Fruit fly (Drosophila melanogaster) whole organism, embryonic: Measurements from ENCODE around the gene sdk.

Experiments
- BtbVII ChIP-seq: fragments of 200-800 bp; sonication (Bioruptor generic); optimal IDR thresholded peaks from 3 replicates; lab custom pipeline; 2017; ENCODE audit warnings: missing biosample characterization, mild to moderate bottlenecking, missing genetic modification characterization
- CG10979 ChIP-seq: fragments of 200-800 bp; sonication (Bioruptor generic); optimal IDR thresholded peaks from 2 replicates; lab custom pipeline; 2018; ENCODE audit warnings: missing biosample characterization, mild to moderate bottlenecking, missing genetic modification characterization, moderate library complexity
- CG11723 ChIP-seq: fragments of 200-800 bp; sonication (Bioruptor generic); optimal IDR thresholded peaks from 2 replicates; lab custom pipeline; 2017; ENCODE audit warnings: missing biosample characterization, mild to moderate bottlenecking, missing genetic modification characterization
- CG12155 ChIP-seq: fragments of 200-800 bp; sonication (Bioruptor generic); optimal IDR thresholded peaks from 3 replicates; lab custom pipeline; 2016; ENCODE audit warnings: missing biosample characterization, missing genetic modification characterization
- CG12391 ChIP-seq: fragments of 200-800 bp; sonication (Bioruptor generic); optimal IDR thresholded peaks from 3 replicates; lab custom pipeline; 2018; ENCODE audit warnings: missing biosample characterization, mild to moderate bottlenecking, missing genetic modification characterization, moderate library complexity
- CG12942 ChIP-seq: fragments of 200-800 bp; sonication (Bioruptor generic); optimal IDR thresholded peaks from 3 replicates; lab custom pipeline; 2016; ENCODE audit warnings: missing biosample characterization, missing genetic modification characterization
- CG14965 ChIP-seq: fragments of 200-800 bp; sonication (Bioruptor generic); optimal IDR thresholded peaks from 2 replicates; lab custom pipeline; 2016; ENCODE audit warnings: missing biosample characterization, missing genetic modification characterization, borderline replicate concordance
- CG17829 ChIP-seq: fragments of 200-800 bp; optimal IDR thresholded peaks from 2 replicates; lab custom pipeline; 2019; ENCODE audit warnings: missing biosample characterization, mild to moderate bottlenecking, missing genetic modification characterization, moderate library complexity
- CG2712 ChIP-seq: fragments of 200-800 bp; optimal IDR thresholded peaks from 3 replicates; lab custom pipeline; 2019; ENCODE audit warnings: missing biosample characterization, mild to moderate bottlenecking, missing genetic modification characterization, moderate library complexity
- CG2875 ChIP-seq: fragments of 200-800 bp; sonication (Bioruptor generic); optimal IDR thresholded peaks from 2 replicates; lab custom pipeline; 2017; ENCODE audit warnings: missing biosample characterization, mild to moderate bottlenecking, missing genetic modification characterization, missing genetic modification reagents
- CG3065 ChIP-seq: fragments of 200-800 bp; sonication (Bioruptor generic); optimal IDR thresholded peaks from 2 replicates; lab custom pipeline; 2016; ENCODE audit warnings: missing biosample characterization, missing genetic modification characterization
- CG31388 ChIP-seq: fragments of 200-800 bp; sonication (Bioruptor generic); optimal IDR thresholded peaks from 2 replicates; lab custom pipeline; 2016; ENCODE audit warnings: missing biosample characterization, missing genetic modification characterization
- CG7928 ChIP-seq: fragments of 200-800 bp; sonication (Bioruptor generic); optimal IDR thresholded peaks from 2 replicates; lab custom pipeline; 2017; ENCODE audit warnings: missing biosample characterization, mild to moderate bottlenecking, missing genetic modification characterization
- CG8281 ChIP-seq: fragments of 200-800 bp; sonication (Bioruptor generic); optimal IDR thresholded peaks from 2 replicates; lab custom pipeline; 2018; ENCODE audit warnings: missing biosample characterization, mild to moderate bottlenecking, missing genetic modification characterization, moderate library complexity
- CG9727 ChIP-seq: fragments of 200-800 bp; sonication (Bioruptor generic); optimal IDR thresholded peaks from 3 replicates; lab custom pipeline; 2017; ENCODE audit warnings: missing biosample characterization, mild to moderate bottlenecking, missing genetic modification characterization
- CoRest ChIP-seq: fragments of 200-800 bp; sonication (Bioruptor generic); optimal IDR thresholded peaks from 3 replicates; lab custom pipeline; 2018; ENCODE audit warnings: missing biosample characterization, mild to moderate bottlenecking, missing genetic modification characterization, moderate library complexity
- D19B ChIP-seq: fragments of 200-800 bp; sonication (Bioruptor generic); optimal IDR thresholded peaks from 2 replicates; lab custom pipeline; 2017; ENCODE audit warnings: missing biosample characterization, mild to moderate bottlenecking, missing genetic modification characterization
- Dp ChIP-seq: fragments of 200-800 bp; sonication (Bioruptor generic); optimal IDR thresholded peaks from 2 replicates; lab custom pipeline; 2018; ENCODE audit warnings: missing biosample characterization, mild to moderate bottlenecking, missing genetic modification characterization, moderate library complexity
- H15 ChIP-seq: fragments of 200-800 bp; sonication (Bioruptor generic); IDR thresholded peaks from 3 replicates; pipeline ENCODE4 v1.3.6; 2022; ENCODE audit warnings: missing biosample characterization, missing genetic modification characterization
- HLHmδ ChIP-seq: fragments of 200-800 bp; sonication (Bioruptor generic); optimal IDR thresholded peaks from 2 replicates; lab custom pipeline; 2018; ENCODE audit warnings: missing biosample characterization, mild to moderate bottlenecking, missing genetic modification characterization, moderate library complexity
- Hmx ChIP-seq: fragments of 200-800 bp; sonication (Bioruptor generic); optimal IDR thresholded peaks from 2 replicates; lab custom pipeline; 2016; ENCODE audit warnings: missing biosample characterization, missing genetic modification characterization
- Med ChIP-seq: fragments of 200-800 bp; sonication (Bioruptor generic); peaks from one replicate; lab custom pipeline; 2016; ENCODE audit warnings: missing biosample characterization, missing genetic modification characterization, mild to moderate bottlenecking, inconsistent platforms, moderate library complexity
- Oaz ChIP-seq: fragments of 200-800 bp; sonication (Bioruptor generic); IDR thresholded peaks from 2 replicates; pipeline ENCODE4 v1.3.6; 2022; ENCODE audit warnings: missing biosample characterization, missing genetic modification characterization
- Opbp ChIP-seq: fragments of 200-800 bp; sonication (Bioruptor generic); IDR thresholded peaks from 3 replicates; pipeline ENCODE4 v1.3.6; 2022; ENCODE audit warnings: missing biosample characterization, missing genetic modification characterization; ENCODE audit not compliant: partially characterized antibody
- Poxn ChIP-seq: fragments of 200-800 bp; sonication (Bioruptor generic); IDR thresholded peaks from 2 replicates; pipeline ENCODE4 v1.3.6; 2022; ENCODE audit warnings: missing biosample characterization, missing genetic modification characterization
- ab ChIP-seq: fragments of 200-800 bp; sonication (Bioruptor generic); optimal IDR thresholded peaks from 2 replicates; lab custom pipeline; 2016; ENCODE audit warnings: missing biosample characterization, missing genetic modification characterization
- ac ChIP-seq: fragments of 200-800 bp; sonication (Bioruptor generic); optimal IDR thresholded peaks from 3 replicates; lab custom pipeline; 2017; ENCODE audit warnings: missing biosample characterization, mild to moderate bottlenecking, missing genetic modification characterization
- bab2 ChIP-seq: fragments of 200-800 bp; sonication (Bioruptor generic); optimal IDR thresholded peaks from 2 replicates; lab custom pipeline; 2016; ENCODE audit warnings: missing biosample characterization, missing genetic modification characterization
- corto ChIP-seq: fragments of 200-800 bp; sonication (Bioruptor generic); optimal IDR thresholded peaks from 2 replicates; lab custom pipeline; 2016; ENCODE audit warnings: missing biosample characterization, mild to moderate bottlenecking, missing genetic modification characterization, moderate library complexity
- dimm ChIP-seq: fragments of 200-800 bp; sonication (Bioruptor generic); IDR thresholded peaks from 2 replicates; pipeline ENCODE4 v1.3.6; 2022; ENCODE audit warnings: missing biosample characterization, missing genetic modification characterization
- dmrt11E ChIP-seq: fragments of 200-800 bp; sonication (Bioruptor generic); optimal IDR thresholded peaks from 3 replicates; lab custom pipeline; 2018; ENCODE audit warnings: missing biosample characterization, mild to moderate bottlenecking, missing genetic modification characterization, moderate library complexity
- ems ChIP-seq: fragments of 200-800 bp; sonication (Bioruptor generic); optimal IDR thresholded peaks from 3 replicates; lab custom pipeline; 2016; ENCODE audit warnings: missing biosample characterization, missing genetic modification characterization
- en ChIP-seq: fragments of 200-800 bp; sonication (Bioruptor generic); optimal IDR thresholded peaks from 2 replicates; lab custom pipeline; 2016; ENCODE audit warnings: missing biosample characterization, missing genetic modification characterization
- gro ChIP-seq: fragments of 200-800 bp; sonication (Bioruptor generic); optimal IDR thresholded peaks from 2 replicates; lab custom pipeline; 2016; ENCODE audit warnings: missing biosample characterization, missing genetic modification characterization
- gsb ChIP-seq: fragments of 200-800 bp; sonication (Bioruptor generic); IDR thresholded peaks from 2 replicates; pipeline ENCODE4 v1.3.6; 2022; ENCODE audit warnings: missing biosample characterization, missing genetic modification characterization
- gsb-n ChIP-seq: fragments of 200-800 bp; sonication (Bioruptor generic); optimal IDR thresholded peaks from 3 replicates; lab custom pipeline; 2018; ENCODE audit warnings: missing biosample characterization, mild to moderate bottlenecking, missing genetic modification characterization
- kni ChIP-seq: fragments of 200-800 bp; sonication (Bioruptor generic); optimal IDR thresholded peaks from 3 replicates; lab custom pipeline; 2017; ENCODE audit warnings: mild to moderate bottlenecking, missing biosample characterization, missing genetic modification reagents, missing genetic modification characterization
- lola ChIP-seq, 3 experiments: fragments of >200 bp in 2 of 3; fragments of 200-800 bp in 1 of 3; sonication (Bioruptor generic) in 1 of 3; optimal IDR thresholded peaks; 2 replicates each; lab custom pipeline; 2017 to 2019; ENCODE audit warnings: missing biosample characterization in 3 of 3, missing genetic modification characterization in 3 of 3, mild to moderate bottlenecking in 1 of 3, moderate library complexity in 1 of 3
- nerfin-2 ChIP-seq: fragments of 200-800 bp; sonication (Bioruptor generic); IDR thresholded peaks from 2 replicates; pipeline ENCODE4 v1.3.6; 2022; ENCODE audit warnings: missing biosample characterization, missing genetic modification characterization; ENCODE audit not compliant: partially characterized antibody
- oc ChIP-seq: fragments of 200-800 bp; sonication (Bioruptor generic); optimal IDR thresholded peaks from 2 replicates; lab custom pipeline; 2018; ENCODE audit warnings: missing biosample characterization, mild to moderate bottlenecking, missing genetic modification characterization, moderate library complexity
- pros ChIP-seq: fragments of 200-800 bp; sonication (Bioruptor generic); optimal IDR thresholded peaks from 3 replicates; lab custom pipeline; 2019; ENCODE audit warnings: missing biosample characterization, mild to moderate bottlenecking, missing genetic modification characterization, moderate library complexity
- psq ChIP-seq: fragments of 200-800 bp; sonication (Bioruptor generic); optimal IDR thresholded peaks from 2 replicates; lab custom pipeline; 2017; ENCODE audit warnings: missing biosample characterization, missing genetic modification characterization
- row ChIP-seq: fragments of 200-800 bp; sonication (Bioruptor generic); IDR thresholded peaks from 3 replicates; pipeline ENCODE4 v1.3.6; 2022; ENCODE audit warnings: missing biosample characterization, missing genetic modification characterization
- scrt ChIP-seq: fragments of 200-800 bp; sonication (Bioruptor generic); optimal IDR thresholded peaks from 2 replicates; lab custom pipeline; 2018; ENCODE audit warnings: missing biosample characterization, mild to moderate bottlenecking, missing genetic modification characterization, moderate library complexity
- sob ChIP-seq: fragments of 200-800 bp; sonication (Bioruptor generic); IDR thresholded peaks from 2 replicates; pipeline ENCODE4 v1.3.6; 2022; ENCODE audit warnings: missing biosample characterization, missing genetic modification characterization
- tio ChIP-seq: fragments of 200-800 bp; sonication (Bioruptor generic); optimal IDR thresholded peaks from 2 replicates; lab custom pipeline; 2017; ENCODE audit warnings: missing biosample characterization, missing genetic modification characterization, inconsistent platforms
- tll ChIP-seq, 2 experiments: fragments of 200-800 bp in 1 of 2; fragments of >200 bp in 1 of 2; sonication (Bioruptor generic) in 1 of 2; optimal IDR thresholded peaks; 2 replicates each; lab custom pipeline; 2017 to 2019; ENCODE audit warnings: missing biosample characterization in 2 of 2, missing genetic modification characterization in 2 of 2, mild to moderate bottlenecking in 1 of 2, moderate library complexity in 1 of 2
- twi ChIP-seq: fragments of 200-800 bp; optimal IDR thresholded peaks from 2 replicates; lab custom pipeline; 2019; ENCODE audit warnings: missing biosample characterization, mild to moderate bottlenecking, missing genetic modification characterization, moderate library complexity

Gene sdk

dm6 chrX:692811-693764, 6.5 kb downstream of the sdk start (continued):
- TF ChIP-seq Poxn (GFP tag; lab: Robert Waterston, UW) (no peak), CG3065 (GFP tag; lab: Kevin White, UChicago) (no peak), psq (GFP tag; lab: Kevin White, UChicago) (peak; percentile 3), CG12155 (GFP tag; lab: Kevin White, UChicago) (no peak), Hmx (no peak), CG31388 (GFP tag; lab: Kevin White, UChicago) (no peak), HLHmδ (GFP tag; lab: Kevin White, UChicago) (peak; percentile 10), ac (peak; percentile 51), gro (GFP tag; lab: Kevin White, UChicago) (no peak), tio (GFP tag; lab: Kevin White, UChicago) (no peak), Dp (no peak), CG14965 (no peak), bab2 (GFP tag; lab: Kevin White, UChicago) (no peak), CG17829 (no peak), tll (GFP tag; optimal IDR thresholded peaks at IDR 0.05; lab: Kevin White, UChicago) (peak in 1 of 2 experiments; percentile 67), gsb-n (tag; lab: Kevin White, UChicago) (no peak), CG12391 (peak; percentile 8), CG8281 (tag; lab: Kevin White, UChicago) (no peak), CoRest (tag; lab: Kevin White, UChicago) (no peak), dmrt11E (tag; lab: Kevin White, UChicago) (peak; percentile 35), lola (GFP tag; optimal IDR thresholded peaks at IDR 0.05; lab: Kevin White, UChicago) (peak in 1 of 3 experiments; percentile 9), kni (peak; percentile 80), D19B (GFP tag; lab: Kevin White, UChicago) (peak; percentile 61), CG12942 (GFP tag; lab: Kevin White, UChicago) (no peak), ab (GFP tag; lab: Kevin White, UChicago) (no peak), pros (GFP tag; lab: Kevin White, UChicago) (peak; percentile 88), scrt (GFP tag; lab: Kevin White, UChicago) (no peak), gsb (GFP tag; lab: Robert Waterston, UW) (no peak), CG11723 (GFP tag; lab: Kevin White, UChicago) (no peak), CG2712 (tag; lab: Kevin White, UChicago) (peak; percentile 22), row (GFP tag; lab: Robert Waterston, UW) (peak; percentile 43; the same call in 2 of the 3 replicates), H15 (GFP tag; lab: Robert Waterston, UW) (no peak), corto (no peak), BtbVII (GFP tag; lab: Kevin White, UChicago) (no peak), CG2875 (GFP tag; lab: Kevin White, UChicago) (no peak), Opbp (0 out of 3 replicates have a peak, but pooled peaks have one; percentile 27), sob (GFP tag; lab: Robert Waterston, UW) (no peak), twi (tag; lab: Kevin White, UChicago) (peak; percentile 93), CG7928 (no peak), CG9727 (GFP tag; lab: Kevin White, UChicago) (peak; percentile 11), en (GFP tag; lab: Kevin White, UChicago) (no peak), CG10979 (peak; percentile 12), ems (no peak), nerfin-2 (GFP tag; lab: Robert Waterston, UW) (no peak), dimm (GFP tag; lab: Robert Waterston, UW) (no peak), Med (GFP tag; lab: Kevin White, UChicago) (no peak), oc (peak; percentile 42), Oaz (GFP tag; lab: Robert Waterston, UW) (no peak)
